Fruit fly (Drosophila melanogaster) whole organism: Measurements from ENCODE around the gene CG6293.

Source experiments
- CG8478 ChIP-seq: fragments of >200 bp; optimal IDR thresholded peaks from 2 replicates; lab custom pipeline; 2018; ENCODE audit warnings: inconsistent platforms
- Dll ChIP-seq: fragments of >200 bp; optimal IDR thresholded peaks from 2 replicates; lab custom pipeline; 2017
- EcR ChIP-seq, 2 experiments: fragments of >200 bp; optimal IDR thresholded peaks; 2 replicates each; lab custom pipeline; 2017; ENCODE audit warnings: missing biosample characterization in 2 of 2, missing genetic modification characterization in 2 of 2, missing genetic modification reagents in 2 of 2
- pan ChIP-seq: fragments of >200 bp; optimal IDR thresholded peaks from 2 replicates; lab custom pipeline; 2017
- psq ChIP-seq: fragments of >200 bp; optimal IDR thresholded peaks from 2 replicates; lab custom pipeline; 2017
- usp ChIP-seq: fragments of >200 bp; optimal IDR thresholded peaks from 2 replicates; lab custom pipeline; 2017; ENCODE audit warnings: missing biosample characterization, missing genetic modification characterization, mixed read lengths

dm6 chr3R:10330734-10331642, 19.6 kb upstream of the CG6293 start, which contains the start of the genes Bruce and CG12818:
- TF ChIP-seq psq: peak; percentile 54
- no peak for TF ChIP-seq usp (GFP tag; lab: Kevin White, UChicago)
- no peak for TF ChIP-seq EcR (GFP tag; optimal IDR thresholded peaks at IDR 0.05; lab: Kevin White, UChicago)
- TF ChIP-seq Dll (lab: Kevin White, UChicago): peak; percentile 77
- no peak for TF ChIP-seq pan (lab: Kevin White, UChicago)
- TF ChIP-seq CG8478 (lab: Kevin White, UChicago): no peak
